Worm (Caenorhabditis elegans) whole organism, L4 larva: ENCODE results near the gene tatn-1.

Experiments
- F26F4.8 ChIP-seq: fragments of 200-800 bp; sonication (Bioruptor generic); conservative IDR thresholded peaks from 2 replicates; pipeline ENCODE4 v1.3.6; 2022; ENCODE audit warnings: missing genetic modification characterization, missing compliant biosample characterization
- F37D6.2 ChIP-seq: sonication (generic microtip); optimal IDR thresholded peaks from 2 replicates; lab custom pipeline; 2016; ENCODE audit warnings: mild to moderate bottlenecking, missing genetic modification characterization, missing compliant biosample characterization
- F44E2.7 ChIP-seq: fragments of 200-800 bp; sonication (Bioruptor generic); IDR thresholded peaks from 2 replicates; pipeline ENCODE4 v2.1.2; 2022; ENCODE audit warnings: missing genetic modification characterization, missing compliant biosample characterization
- F49E8.2 ChIP-seq: sonication (generic microtip); optimal IDR thresholded peaks from 2 replicates; lab custom pipeline; 2016; ENCODE audit warnings: missing compliant biosample characterization, mild to moderate bottlenecking, missing genetic modification characterization, borderline replicate concordance
- T26A8.4 ChIP-seq: fragments of 200-800 bp; sonication (Bioruptor generic); IDR thresholded peaks from 2 replicates; pipeline ENCODE4 v1.3.6; 2022; ENCODE audit warnings: missing genetic modification characterization, missing compliant biosample characterization
- Y105C5A.15 ChIP-seq: fragments of 200-800 bp; sonication (Bioruptor generic); IDR thresholded peaks from 2 replicates; pipeline ENCODE4 v1.3.6; 2022; ENCODE audit warnings: missing genetic modification characterization, missing compliant biosample characterization
- aly-2 ChIP-seq: sonication (generic microtip); optimal IDR thresholded peaks from 2 replicates; lab custom pipeline; 2018; ENCODE audit warnings: missing biosample characterization, missing genetic modification characterization
- arid-1 ChIP-seq: fragments of 200-800 bp; sonication (Bioruptor generic); conservative IDR thresholded peaks from 2 replicates; pipeline ENCODE4 v1.3.6; 2022; ENCODE audit warnings: missing genetic modification reagents, missing genetic modification characterization, missing compliant biosample characterization
- ceh-20 ChIP-seq: fragments of 200-800 bp; sonication (Bioruptor generic); IDR thresholded peaks from 2 replicates; pipeline ENCODE4 v1.3.6; 2022; ENCODE audit warnings: missing genetic modification reagents, missing genetic modification characterization, missing compliant biosample characterization
- cey-2 ChIP-seq: sonication (generic microtip); optimal IDR thresholded peaks from 3 replicates; lab custom pipeline; 2017; ENCODE audit warnings: missing genetic modification characterization, mild to moderate bottlenecking, missing compliant biosample characterization, antibody characterized with exemption, borderline replicate concordance; ENCODE audit not compliant: insufficient read depth
- daf-19 ChIP-seq: fragments of 200-800 bp; sonication (Bioruptor generic); conservative IDR thresholded peaks from 2 replicates; pipeline ENCODE4 v1.3.6; 2022; ENCODE audit warnings: missing genetic modification characterization, missing compliant biosample characterization
- dmd-6 ChIP-seq: fragments of 200-800 bp; sonication (Bioruptor generic); IDR thresholded peaks from 2 replicates; pipeline ENCODE4 v1.3.6; 2022; ENCODE audit warnings: missing genetic modification reagents, missing genetic modification characterization, missing compliant biosample characterization
- dpl-1 ChIP-seq: fragments of 150-350 bp; optimal IDR thresholded peaks from 2 replicates; lab custom pipeline; 2014; ENCODE audit warnings: missing biosample characterization, missing genetic modification reagents, missing genetic modification characterization
- duxl-1 ChIP-seq: sonication (generic microtip); optimal IDR thresholded peaks from 2 replicates; lab custom pipeline; 2016; ENCODE audit warnings: mild to moderate bottlenecking, missing genetic modification characterization, moderate library complexity, missing compliant biosample characterization; ENCODE audit not compliant: poor library complexity
- dve-1 ChIP-seq: sonication (generic microtip); optimal IDR thresholded peaks from 2 replicates; lab custom pipeline; 2017; ENCODE audit warnings: antibody characterized with exemption, mild to moderate bottlenecking, missing genetic modification characterization, missing compliant biosample characterization; ENCODE audit not compliant: insufficient read depth
- hlh-11 ChIP-seq: fragments of 200-800 bp; sonication (Bioruptor generic); optimal IDR thresholded peaks from 2 replicates; lab custom pipeline; 2018; ENCODE audit warnings: mild to moderate bottlenecking, missing genetic modification characterization, missing compliant biosample characterization
- hlh-30 ChIP-seq: sonication (generic microtip); optimal IDR thresholded peaks from 2 replicates; lab custom pipeline; 2017; ENCODE audit warnings: antibody characterized with exemption, mild to moderate bottlenecking, missing genetic modification characterization, missing compliant biosample characterization; ENCODE audit not compliant: insufficient read depth
- hmg-1.1 ChIP-seq: fragments of 200-800 bp; sonication (Bioruptor generic); IDR thresholded peaks from 2 replicates; pipeline ENCODE4 v1.3.6; 2022; ENCODE audit warnings: missing genetic modification reagents, missing genetic modification characterization, missing compliant biosample characterization
- lin-38 ChIP-seq: fragments of 200-800 bp; sonication (Bioruptor generic); IDR thresholded peaks from 2 replicates; pipeline ENCODE4 v1.3.6; 2022; ENCODE audit warnings: missing genetic modification reagents, missing genetic modification characterization, missing compliant biosample characterization
- lin-39 ChIP-seq: fragments of 150-350 bp; optimal IDR thresholded peaks from 2 replicates; lab custom pipeline; 2014; ENCODE audit warnings: missing biosample characterization, missing genetic modification reagents, missing genetic modification characterization
- madf-5 ChIP-seq, 2 experiments: fragments of 200-800 bp; sonication (Bioruptor generic); IDR thresholded peaks; 2 replicates each; pipeline ENCODE4 v1.3.6; 2022; ENCODE audit warnings: missing compliant biosample characterization in 2 of 2, missing genetic modification characterization in 2 of 2
- madf-9 ChIP-seq: fragments of 200-800 bp; sonication (Bioruptor generic); conservative IDR thresholded peaks from 2 replicates; pipeline ENCODE4 v1.3.6; 2022; ENCODE audit warnings: missing genetic modification reagents, missing genetic modification characterization, missing compliant biosample characterization
- mep-1 ChIP-seq: fragments of 150-350 bp; sonication (generic microtip); optimal IDR thresholded peaks from 3 replicates; lab custom pipeline; 2014; ENCODE audit warnings: missing biosample characterization, missing genetic modification characterization
- nhr-237 ChIP-seq: sonication (generic microtip); optimal IDR thresholded peaks from 2 replicates; lab custom pipeline; 2017; ENCODE audit warnings: missing biosample characterization, missing genetic modification characterization
- nhr-25 ChIP-seq: sonication (generic microtip); optimal IDR thresholded peaks from 2 replicates; lab custom pipeline; 2017; ENCODE audit warnings: missing genetic modification characterization, mild to moderate bottlenecking, missing compliant biosample characterization, antibody characterized with exemption, moderate library complexity, borderline replicate concordance; ENCODE audit not compliant: insufficient read depth
- nhr-28 ChIP-seq: fragments of 150-350 bp; optimal IDR thresholded peaks from 2 replicates; lab custom pipeline; 2014; ENCODE audit warnings: missing biosample characterization, missing genetic modification characterization
- nhr-42 ChIP-seq: fragments of 200-800 bp; sonication (Bioruptor generic); IDR thresholded peaks from 2 replicates; pipeline ENCODE4 v1.3.6; 2022; ENCODE audit warnings: missing genetic modification characterization, missing compliant biosample characterization
- nhr-48 ChIP-seq: sonication (generic microtip); optimal IDR thresholded peaks from 2 replicates; lab custom pipeline; 2016; ENCODE audit warnings: mild to moderate bottlenecking, missing genetic modification characterization, missing compliant biosample characterization
- nhr-6 ChIP-seq: fragments of 150-350 bp; optimal IDR thresholded peaks from 2 replicates; lab custom pipeline; 2014; ENCODE audit warnings: missing biosample characterization, missing genetic modification characterization
- pha-4 ChIP-seq, 2 experiments: fragments of 150-350 bp in 1 of 2; fragments of 200-800 bp in 1 of 2; sonication (Bioruptor generic) in 1 of 2; IDR thresholded peaks in 1 of 2; optimal IDR thresholded peaks in 1 of 2; 2 replicates each; pipeline versions ENCODE4 v1.3.6 to Lab custom; 2014 to 2022; ENCODE audit warnings: missing genetic modification characterization in 2 of 2, missing genetic modification reagents in 2 of 2, missing biosample characterization in 1 of 2, missing compliant biosample characterization in 1 of 2
- php-3 ChIP-seq: fragments of 200-800 bp; sonication (Bioruptor generic); IDR thresholded peaks from 2 replicates; pipeline ENCODE4 v1.3.6; 2022; ENCODE audit warnings: missing genetic modification reagents, missing genetic modification characterization, missing compliant biosample characterization
- pqm-1 ChIP-seq: sonication (generic microtip); optimal IDR thresholded peaks from 2 replicates; lab custom pipeline; 2017; ENCODE audit warnings: missing biosample characterization, missing genetic modification characterization
- sdz-12 ChIP-seq: fragments of 200-800 bp; sonication (Bioruptor generic); optimal IDR thresholded peaks from 2 replicates; lab custom pipeline; 2018; ENCODE audit warnings: mild to moderate bottlenecking, missing genetic modification characterization, missing compliant biosample characterization
- set-16 ChIP-seq: fragments of 200-800 bp; sonication (Bioruptor generic); IDR thresholded peaks from 2 replicates; pipeline ENCODE4 v1.3.6; 2022; ENCODE audit warnings: missing genetic modification reagents, missing genetic modification characterization, missing compliant biosample characterization
- spr-1 ChIP-seq: sonication (generic microtip); optimal IDR thresholded peaks from 2 replicates; lab custom pipeline; 2016; ENCODE audit warnings: mild to moderate bottlenecking, missing genetic modification characterization, missing compliant biosample characterization
- tag-97 ChIP-seq: fragments of 200-800 bp; sonication (Bioruptor generic); IDR thresholded peaks from 2 replicates; pipeline ENCODE4 v1.3.6; 2022; ENCODE audit warnings: missing genetic modification characterization, missing compliant biosample characterization
- tra-1 ChIP-seq: fragments of 200-800 bp; sonication (Bioruptor generic); IDR thresholded peaks from 2 replicates; pipeline ENCODE4 v1.3.6; 2022; ENCODE audit warnings: missing genetic modification reagents, missing genetic modification characterization, missing compliant biosample characterization
- unc-39 ChIP-seq: sonication (generic microtip); optimal IDR thresholded peaks from 2 replicates; lab custom pipeline; 2017; ENCODE audit warnings: missing biosample characterization, missing genetic modification characterization
- unc-62 ChIP-seq, 3 experiments: fragments of 150-350 bp in 1 of 3; sonication (generic microtip); optimal IDR thresholded peaks in 2 of 3; peaks in 1 of 3; 1 replicate in 1 of 3; 2 replicates in 2 of 3; lab custom pipeline; 2014 to 2017; ENCODE audit warnings: missing biosample characterization in 3 of 3, missing genetic modification characterization in 3 of 3, missing genetic modification reagents in 3 of 3, missing genotype in 1 of 3
- vab-7 ChIP-seq: fragments of 200-800 bp; sonication (Bioruptor generic); IDR thresholded peaks from 2 replicates; pipeline ENCODE4 v1.3.6; 2022; ENCODE audit warnings: missing genetic modification reagents, missing genetic modification characterization, missing compliant biosample characterization
- zag-1 ChIP-seq: fragments of 150-350 bp; optimal IDR thresholded peaks from 2 replicates; lab custom pipeline; 2014; ENCODE audit warnings: missing biosample characterization, missing genetic modification characterization
- zip-2 ChIP-seq: fragments of 150-350 bp; optimal IDR thresholded peaks from 2 replicates; lab custom pipeline; 2014; ENCODE audit warnings: missing biosample characterization, missing genetic modification characterization
- ztf-7 ChIP-seq: fragments of 150-350 bp; optimal IDR thresholded peaks from 2 replicates; lab custom pipeline; 2014; ENCODE audit warnings: missing biosample characterization, missing genetic modification characterization

The tatn-1 gene

DNA sequence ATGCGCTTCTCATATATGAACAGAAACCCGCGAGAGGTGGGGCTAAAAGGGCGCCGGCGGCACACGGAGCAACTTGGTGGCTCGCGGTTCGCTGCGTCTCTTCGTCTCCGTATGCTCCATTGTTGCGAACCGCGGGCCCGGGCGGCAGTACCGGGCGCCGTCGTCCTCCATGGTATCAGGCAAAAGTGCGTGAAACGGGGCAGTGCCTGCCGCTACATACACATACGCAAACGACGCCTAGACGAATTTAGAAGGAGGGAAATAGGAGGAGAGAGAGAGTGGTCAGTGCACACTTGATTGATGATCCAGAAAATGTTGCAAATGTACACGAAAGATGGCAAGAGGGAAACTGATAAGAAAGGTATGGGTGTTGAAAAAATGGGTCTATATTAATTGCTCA lies 46.3 kb upstream of the tatn-1 start (continued):
- TF ChIP-seq tag-97 (GFP tag; lab: Robert Waterston, UW), result no peak
- no peak for TF ChIP-seq lin-39 (tag; lab: Kevin White, UChicago)
- TF ChIP-seq cey-2 (tag; lab: Kevin White, UChicago), result no peak
- TF ChIP-seq F26F4.8 (GFP tag; lab: Robert Waterston, UW), result no peak
- peak; percentile 22 for TF ChIP-seq pqm-1
- no peak for TF ChIP-seq nhr-6 (tag; lab: Kevin White, UChicago)
- peak; percentile 94 for TF ChIP-seq set-16 (GFP tag; lab: Robert Waterston, UW)
- TF ChIP-seq zag-1 (tag; lab: Kevin White, UChicago), result no peak
- peak; percentile 45 for TF ChIP-seq spr-1 (tag; lab: Kevin White, UChicago)
- no peak for TF ChIP-seq lin-38 (GFP tag; lab: Robert Waterston, UW)
- 0 out of 2 replicates have a peak, but pooled peaks have one; percentile 20 for TF ChIP-seq dmd-6 (GFP tag; lab: Robert Waterston, UW)
- TF ChIP-seq tra-1 (GFP tag; lab: Robert Waterston, UW), result no peak
- TF ChIP-seq nhr-48 (tag; lab: Kevin White, UChicago), result peak; percentile 41
- peak; percentile 43; the same call in 1 of the 2 replicates for TF ChIP-seq arid-1 (GFP tag; lab: Robert Waterston, UW)
- TF ChIP-seq F44E2.7 (GFP tag; lab: Robert Waterston, UW), result 0 out of 2 replicates have a peak, but pooled peaks have one; percentile 46
- no peak for TF ChIP-seq sdz-12
- TF ChIP-seq ztf-7 (tag; lab: Kevin White, UChicago), result peak; percentile 11
- no peak for TF ChIP-seq madf-9 (GFP tag; lab: Robert Waterston, UW)
- no peak for TF ChIP-seq dpl-1 (GFP tag; lab: Kevin White, UChicago)

DNA sequence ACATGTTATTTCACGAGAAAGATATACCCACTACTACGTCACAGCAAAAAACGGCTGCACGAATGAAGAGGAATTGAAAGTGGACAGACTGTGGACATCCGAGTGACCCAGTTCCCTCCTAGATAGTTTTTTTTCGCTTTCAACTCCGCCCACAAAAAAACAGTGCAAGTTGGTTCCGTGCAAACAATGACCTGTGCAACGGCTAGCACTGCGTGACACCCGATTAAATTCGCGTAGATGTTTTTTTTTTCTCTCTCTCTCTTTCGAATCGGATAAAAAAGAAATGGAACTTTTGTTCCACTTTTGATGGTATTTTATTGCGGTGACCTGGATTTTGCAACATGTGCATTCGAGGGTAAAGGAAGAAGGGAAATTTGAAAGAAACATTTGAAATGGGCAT lies 45.6 kb upstream of the tatn-1 start:
- peak; percentile 10 for TF ChIP-seq hlh-30 (tag; lab: Kevin White, UChicago)
- peak; percentile 6 for TF ChIP-seq nhr-25 (tag; lab: Kevin White, UChicago)
- TF ChIP-seq nhr-28 (tag; lab: Kevin White, UChicago), result peak; percentile 1
- no peak for TF ChIP-seq hmg-1.1 (GFP tag; lab: Robert Waterston, UW)
- peak; percentile 46 for TF ChIP-seq hlh-11 (tag; lab: Kevin White, UChicago)
- no peak for TF ChIP-seq vab-7 (GFP tag; lab: Robert Waterston, UW)
- TF ChIP-seq pha-4 (GFP tag; IDR thresholded peaks at IDR 0.05; lab: Robert Waterston, UW), result no peak
- peak; percentile 89 for TF ChIP-seq pha-4 (tag; optimal IDR thresholded peaks at IDR 0.05; lab: Kevin White, UChicago)

DNA sequence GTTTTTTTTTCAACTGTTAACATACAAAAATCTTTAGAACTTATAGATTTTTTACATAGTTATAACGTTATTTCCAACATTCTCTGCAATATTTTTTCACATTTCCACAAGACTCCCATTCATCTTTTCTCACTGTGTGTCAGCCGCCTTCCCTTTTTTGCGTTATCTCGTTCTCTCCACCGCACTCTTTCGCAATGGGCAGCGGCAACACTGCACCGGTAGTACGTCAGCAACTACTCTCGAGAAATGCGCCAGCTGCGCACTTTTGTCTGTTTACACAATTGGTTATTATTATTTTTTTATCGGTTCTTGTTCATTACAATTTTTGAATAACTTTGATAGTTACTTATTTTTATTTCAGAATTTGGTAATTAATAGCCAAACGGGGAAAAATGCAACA lies 43.9 kb upstream of the tatn-1 start, which contains the start of gene C05G5.2:
Gene C05G5.2, plus strand, starts transcription at position 356 of the 400 bp plus-strand sequence.
- TF ChIP-seq daf-19 (GFP tag; lab: Robert Waterston, UW) (no peak), lin-39 (tag; lab: Kevin White, UChicago) (no peak), unc-62 (GFP tag; optimal IDR thresholded peaks at IDR 0.05 in 1 of 2; lab: Kevin White, UChicago) (peak in 1 of 2 experiments; percentile 69), unc-62 (tag; optimal IDR thresholded peaks at IDR 0.05; lab: Kevin White, UChicago) (no peak), vab-7 (GFP tag; lab: Robert Waterston, UW) (peak; percentile 66), Y105C5A.15 (GFP tag; lab: Robert Waterston, UW) (no peak), zag-1 (tag; lab: Kevin White, UChicago) (no peak), dve-1 (tag; lab: Kevin White, UChicago) (peak; percentile 99), tra-1 (GFP tag; lab: Robert Waterston, UW) (peak; percentile 57; the same call in 1 of the 2 replicates), zip-2 (tag; lab: Kevin White, UChicago) (peak; percentile 17), aly-2 (tag; lab: Kevin White, UChicago) (no peak), hlh-30 (tag; lab: Kevin White, UChicago) (peak; percentile 89), T26A8.4 (GFP tag; lab: Robert Waterston, UW) (peak; percentile 57), php-3 (GFP tag; lab: Robert Waterston, UW) (peak; percentile 57; the same call in 1 of the 2 replicates), nhr-237 (tag; lab: Kevin White, UChicago) (no peak), unc-39 (no peak), F37D6.2 (tag; lab: Kevin White, UChicago) (peak; percentile 73), madf-5 (GFP tag; IDR thresholded peaks at IDR 0.05; lab: Robert Waterston, UW) (no peak), dmd-6 (GFP tag; lab: Robert Waterston, UW) (peak; percentile 92), duxl-1 (tag; lab: Kevin White, UChicago) (peak; percentile 59), ceh-20 (GFP tag; lab: Robert Waterston, UW) (peak; percentile 69), hmg-1.1 (GFP tag; lab: Robert Waterston, UW) (peak; percentile 90), mep-1 (tag; lab: Kevin White, UChicago) (peak; percentile 96), madf-9 (GFP tag; lab: Robert Waterston, UW) (peak; percentile 55; the same call in 1 of the 2 replicates), ztf-7 (tag; lab: Kevin White, UChicago) (peak; percentile 58), sdz-12 (no peak), F49E8.2 (tag; lab: Kevin White, UChicago) (no peak), nhr-42 (GFP tag; lab: Robert Waterston, UW) (0 out of 2 replicates have a peak, but pooled peaks have one; percentile 33), hlh-11 (tag; lab: Kevin White, UChicago) (peak; percentile 96)
